Fruit fly (Drosophila melanogaster) S2 (cell line): Measurements from ENCODE around the gene NSD.

Source experiments
- CG8478 ChIP-seq: fragments of >200 bp; optimal IDR thresholded peaks from 2 replicates; lab custom pipeline; 2018
- CTCF ChIP-seq, 2 experiments: fragments of >200 bp; optimal IDR thresholded peaks; 2 replicates each; lab custom pipeline; 2018

dm6 chr3R:27912147-27912546 is 25.5 kb downstream of the NSD start, which contains the start of gene mil:
- no peak for TF ChIP-seq CG8478
- no peak for TF ChIP-seq CTCF (optimal IDR thresholded peaks at IDR 0.05; lab: Kevin White, UChicago)
